Fruit fly (Drosophila melanogaster) whole organism, embryonic: ENCODE results near the gene ens.
A peak's percentile ranks its signal among the peaks of the same experiment; 100 is the strongest.

Experiments used
- Atf3 ChIP-seq: fragments of 200-800 bp; sonication (Bioruptor generic); optimal IDR thresholded peaks from 3 replicates; lab custom pipeline; 2016; ENCODE audit warnings: missing biosample characterization, missing genetic modification characterization
- CG10431 ChIP-seq: fragments of 200-800 bp; sonication (Bioruptor generic); optimal IDR thresholded peaks from 3 replicates; lab custom pipeline; 2018; ENCODE audit warnings: missing biosample characterization, mild to moderate bottlenecking, missing genetic modification characterization
- CG10462 ChIP-seq: fragments of 200-800 bp; sonication (Bioruptor generic); optimal IDR thresholded peaks from 2 replicates; lab custom pipeline; 2016; ENCODE audit warnings: missing biosample characterization, missing genetic modification characterization
- CG10543 ChIP-seq: fragments of 200-800 bp; sonication (Bioruptor generic); optimal IDR thresholded peaks from 3 replicates; lab custom pipeline; 2017; ENCODE audit warnings: missing biosample characterization, mild to moderate bottlenecking, missing genetic modification characterization, moderate library complexity
- CG10654 ChIP-seq: fragments of 200-800 bp; sonication (Bioruptor generic); optimal IDR thresholded peaks from 2 replicates; lab custom pipeline; 2016; ENCODE audit warnings: missing biosample characterization, missing genetic modification characterization
- CG10979 ChIP-seq: fragments of 200-800 bp; sonication (Bioruptor generic); optimal IDR thresholded peaks from 2 replicates; lab custom pipeline; 2018; ENCODE audit warnings: missing biosample characterization, mild to moderate bottlenecking, missing genetic modification characterization, moderate library complexity
- CG11085 ChIP-seq: fragments of 200-800 bp; sonication (Bioruptor generic); IDR thresholded peaks from 2 replicates; pipeline ENCODE4 v1.3.6; 2022; ENCODE audit warnings: missing biosample characterization, missing genetic modification characterization
- CG11560 ChIP-seq: fragments of 200-800 bp; sonication (Bioruptor generic); IDR thresholded peaks from 3 replicates; pipeline ENCODE4 v1.3.6; 2022; ENCODE audit warnings: missing biosample characterization, missing genetic modification characterization
- CG11696 ChIP-seq: fragments of 200-800 bp; sonication (Bioruptor generic); IDR thresholded peaks from 2 replicates; pipeline ENCODE4 v1.3.6; 2022; ENCODE audit warnings: missing biosample characterization, missing genetic modification characterization
- CG11723 ChIP-seq: fragments of 200-800 bp; sonication (Bioruptor generic); optimal IDR thresholded peaks from 2 replicates; lab custom pipeline; 2017; ENCODE audit warnings: missing biosample characterization, mild to moderate bottlenecking, missing genetic modification characterization
- CG1233 ChIP-seq: fragments of 200-800 bp; sonication (Bioruptor generic); optimal IDR thresholded peaks from 4 replicates; lab custom pipeline; 2018; ENCODE audit warnings: missing biosample characterization, mild to moderate bottlenecking, missing genetic modification characterization
- CG17568 ChIP-seq: fragments of 200-800 bp; sonication (Bioruptor generic); optimal IDR thresholded peaks from 2 replicates; lab custom pipeline; 2018; ENCODE audit warnings: missing biosample characterization, mild to moderate bottlenecking, missing genetic modification characterization, moderate library complexity
- CG2678 ChIP-seq: fragments of 200-800 bp; sonication (Bioruptor generic); optimal IDR thresholded peaks from 3 replicates; lab custom pipeline; 2019; ENCODE audit warnings: missing biosample characterization, mild to moderate bottlenecking, missing genetic modification characterization, moderate library complexity
- CG30403 ChIP-seq: fragments of 200-800 bp; sonication (Bioruptor generic); optimal IDR thresholded peaks from 3 replicates; lab custom pipeline; 2016; ENCODE audit warnings: missing biosample characterization, missing genetic modification characterization
- CG3281 ChIP-seq: fragments of 200-800 bp; sonication (Bioruptor generic); optimal IDR thresholded peaks from 3 replicates; lab custom pipeline; 2017; ENCODE audit warnings: missing biosample characterization, mild to moderate bottlenecking, missing genetic modification characterization
- CG34224 ChIP-seq: fragments of 200-800 bp; sonication (Bioruptor generic); IDR thresholded peaks from 3 replicates; pipeline ENCODE4 v1.3.6; 2022; ENCODE audit warnings: missing biosample characterization, missing genetic modification characterization; ENCODE audit not compliant: partially characterized antibody
- CG34422 ChIP-seq: fragments of 200-800 bp; sonication (Bioruptor generic); IDR thresholded peaks from 3 replicates; pipeline ENCODE4 v1.3.6; 2022; ENCODE audit warnings: missing biosample characterization, missing genetic modification characterization
- CG7357 ChIP-seq: fragments of 200-800 bp; sonication (Bioruptor generic); IDR thresholded peaks from 3 replicates; pipeline ENCODE4 v1.3.6; 2022; ENCODE audit warnings: missing biosample characterization, missing genetic modification characterization
- CG7987 ChIP-seq: fragments of 200-800 bp; sonication (Bioruptor generic); optimal IDR thresholded peaks from 2 replicates; lab custom pipeline; 2018; ENCODE audit warnings: missing biosample characterization, mild to moderate bottlenecking, missing genetic modification characterization, moderate library complexity
- CG8281 ChIP-seq: fragments of 200-800 bp; sonication (Bioruptor generic); optimal IDR thresholded peaks from 2 replicates; lab custom pipeline; 2018; ENCODE audit warnings: missing biosample characterization, mild to moderate bottlenecking, missing genetic modification characterization, moderate library complexity
- CG8765 ChIP-seq: fragments of 200-800 bp; sonication (Bioruptor generic); IDR thresholded peaks from 2 replicates; pipeline ENCODE4 v1.3.6; 2022; ENCODE audit warnings: missing biosample characterization, missing genetic modification characterization
- CHES-1-like ChIP-seq: fragments of 200-800 bp; sonication (Bioruptor generic); optimal IDR thresholded peaks from 2 replicates; lab custom pipeline; 2016; ENCODE audit warnings: missing biosample characterization, missing genetic modification characterization
- Dfd ChIP-seq, 2 experiments: fragments of >200 bp; optimal IDR thresholded peaks; 2 replicates each; lab custom pipeline; 2017; ENCODE audit warnings: missing biosample characterization in 2 of 2, missing genetic modification characterization in 2 of 2
- Eip74EF ChIP-seq, 2 experiments: fragments of 200-800 bp in 1 of 2; fragments of >200 bp in 1 of 2; sonication (Bioruptor generic) in 1 of 2; optimal IDR thresholded peaks; 2 replicates each; lab custom pipeline; 2017 to 2019; ENCODE audit warnings: missing biosample characterization in 2 of 2, missing genetic modification characterization in 2 of 2, mild to moderate bottlenecking in 1 of 2, moderate library complexity in 1 of 2
- NC2α ChIP-seq: fragments of 200-800 bp; sonication (Bioruptor generic); optimal IDR thresholded peaks from 2 replicates; lab custom pipeline; 2016; ENCODE audit warnings: missing biosample characterization, missing genetic modification characterization
- NC2β ChIP-seq: fragments of 200-800 bp; sonication (Bioruptor generic); optimal IDR thresholded peaks from 2 replicates; lab custom pipeline; 2016; ENCODE audit warnings: missing biosample characterization, missing genetic modification characterization
- Nf-YC ChIP-seq: fragments of 200-800 bp; optimal IDR thresholded peaks from 3 replicates; lab custom pipeline; 2019; ENCODE audit warnings: missing biosample characterization, mild to moderate bottlenecking, missing genetic modification characterization, moderate library complexity
- Sin3A ChIP-seq: fragments of >200 bp; optimal IDR thresholded peaks from 2 replicates; lab custom pipeline; 2018
- Sox100B ChIP-seq: fragments of 200-800 bp; sonication (Bioruptor generic); optimal IDR thresholded peaks from 3 replicates; lab custom pipeline; 2018; ENCODE audit warnings: missing biosample characterization, mild to moderate bottlenecking, missing genetic modification characterization
- Taf1 ChIP-seq: fragments of 200-800 bp; sonication (Bioruptor generic); IDR thresholded peaks from 2 replicates; pipeline ENCODE4 v1.3.6; 2022; ENCODE audit warnings: missing biosample characterization, missing genetic modification characterization
- YL-1 ChIP-seq: fragments of 200-800 bp; sonication (Bioruptor generic); optimal IDR thresholded peaks from 3 replicates; lab custom pipeline; 2017; ENCODE audit warnings: missing biosample characterization, mild to moderate bottlenecking, missing genetic modification characterization
- ara ChIP-seq: fragments of 200-800 bp; sonication (Bioruptor generic); IDR thresholded peaks from 2 replicates; pipeline ENCODE4 v1.3.6; 2022; ENCODE audit warnings: missing biosample characterization, missing genetic modification characterization
- bab2 ChIP-seq: fragments of 200-800 bp; sonication (Bioruptor generic); optimal IDR thresholded peaks from 2 replicates; lab custom pipeline; 2016; ENCODE audit warnings: missing biosample characterization, missing genetic modification characterization
- ci ChIP-seq: fragments of 200-800 bp; sonication (Bioruptor generic); IDR thresholded peaks from 3 replicates; pipeline ENCODE4 v1.3.6; 2022; ENCODE audit warnings: missing biosample characterization, missing genetic modification characterization
- fd96Cb ChIP-seq: fragments of 200-800 bp; sonication (Bioruptor generic); optimal IDR thresholded peaks from 2 replicates; lab custom pipeline; 2018; ENCODE audit warnings: missing biosample characterization, mild to moderate bottlenecking, missing genetic modification characterization, moderate library complexity
- jing ChIP-seq: fragments of 200-800 bp; sonication (Bioruptor generic); optimal IDR thresholded peaks from 2 replicates; lab custom pipeline; 2018; ENCODE audit warnings: missing biosample characterization, mild to moderate bottlenecking, missing genetic modification characterization
- lmd ChIP-seq: fragments of 200-800 bp; sonication (Bioruptor generic); IDR thresholded peaks from 2 replicates; pipeline ENCODE4 v1.3.6; 2022; ENCODE audit warnings: missing biosample characterization, missing genetic modification characterization
- p53 ChIP-seq: fragments of 200-800 bp; sonication (Bioruptor generic); optimal IDR thresholded peaks from 2 replicates; lab custom pipeline; 2016; ENCODE audit warnings: missing biosample characterization, missing genetic modification characterization
- prd ChIP-seq, 3 experiments: fragments of >200 bp in 2 of 3; fragments of 200-800 bp in 1 of 3; sonication (Bioruptor generic) in 1 of 3; optimal IDR thresholded peaks in 2 of 3; IDR thresholded peaks in 1 of 3; 2 replicates in 2 of 3; 3 replicates in 1 of 3; pipeline versions ENCODE4 v1.3.6 to Lab custom; 2017 to 2022; ENCODE audit warnings: missing biosample characterization in 1 of 3, missing genetic modification characterization in 1 of 3
- ranshi ChIP-seq: fragments of 200-800 bp; sonication (Bioruptor generic); IDR thresholded peaks from 2 replicates; pipeline ENCODE4 v1.3.6; 2022; ENCODE audit warnings: missing biosample characterization, missing genetic modification characterization
- rib ChIP-seq: fragments of 200-800 bp; sonication (Bioruptor generic); IDR thresholded peaks from 2 replicates; pipeline ENCODE4 v1.3.6; 2022; ENCODE audit warnings: missing biosample characterization, missing genetic modification characterization
- row ChIP-seq: fragments of 200-800 bp; sonication (Bioruptor generic); IDR thresholded peaks from 3 replicates; pipeline ENCODE4 v1.3.6; 2022; ENCODE audit warnings: missing biosample characterization, missing genetic modification characterization
- salm ChIP-seq: fragments of 200-800 bp; sonication (Bioruptor generic); optimal IDR thresholded peaks from 2 replicates; lab custom pipeline; 2018; ENCODE audit warnings: missing biosample characterization, mild to moderate bottlenecking, missing genetic modification characterization
- sc ChIP-seq, 3 experiments: fragments of >200 bp in 2 of 3; fragments of 200-800 bp in 1 of 3; sonication (Bioruptor generic) in 1 of 3; optimal IDR thresholded peaks; 2 replicates in 2 of 3; 3 replicates in 1 of 3; lab custom pipeline; 2017; ENCODE audit warnings: mild to moderate bottlenecking in 1 of 3, missing biosample characterization in 1 of 3, missing genetic modification characterization in 1 of 3, missing genetic modification reagents in 1 of 3
- shn ChIP-seq: fragments of 200-800 bp; sonication (Bioruptor generic); optimal IDR thresholded peaks from 3 replicates; lab custom pipeline; 2016; ENCODE audit warnings: missing biosample characterization, missing genetic modification characterization
- sug ChIP-seq: fragments of 200-800 bp; optimal IDR thresholded peaks from 2 replicates; lab custom pipeline; 2019; ENCODE audit warnings: missing biosample characterization, mild to moderate bottlenecking, missing genetic modification characterization, moderate library complexity
- unpg ChIP-seq: fragments of 200-800 bp; sonication (Bioruptor generic); optimal IDR thresholded peaks from 3 replicates; lab custom pipeline; 2018; ENCODE audit warnings: missing biosample characterization, mild to moderate bottlenecking, missing genetic modification characterization, moderate library complexity
- vvl ChIP-seq: fragments of 200-800 bp; sonication (Bioruptor generic); IDR thresholded peaks from 2 replicates; pipeline ENCODE4 v1.3.6; 2022; ENCODE audit warnings: missing biosample characterization, missing genetic modification characterization
- wdn ChIP-seq: fragments of 200-800 bp; sonication (Bioruptor generic); IDR thresholded peaks from 2 replicates; pipeline ENCODE4 v1.3.6; 2022; ENCODE audit warnings: missing biosample characterization, missing genetic modification characterization

Gene ens

DNA sequence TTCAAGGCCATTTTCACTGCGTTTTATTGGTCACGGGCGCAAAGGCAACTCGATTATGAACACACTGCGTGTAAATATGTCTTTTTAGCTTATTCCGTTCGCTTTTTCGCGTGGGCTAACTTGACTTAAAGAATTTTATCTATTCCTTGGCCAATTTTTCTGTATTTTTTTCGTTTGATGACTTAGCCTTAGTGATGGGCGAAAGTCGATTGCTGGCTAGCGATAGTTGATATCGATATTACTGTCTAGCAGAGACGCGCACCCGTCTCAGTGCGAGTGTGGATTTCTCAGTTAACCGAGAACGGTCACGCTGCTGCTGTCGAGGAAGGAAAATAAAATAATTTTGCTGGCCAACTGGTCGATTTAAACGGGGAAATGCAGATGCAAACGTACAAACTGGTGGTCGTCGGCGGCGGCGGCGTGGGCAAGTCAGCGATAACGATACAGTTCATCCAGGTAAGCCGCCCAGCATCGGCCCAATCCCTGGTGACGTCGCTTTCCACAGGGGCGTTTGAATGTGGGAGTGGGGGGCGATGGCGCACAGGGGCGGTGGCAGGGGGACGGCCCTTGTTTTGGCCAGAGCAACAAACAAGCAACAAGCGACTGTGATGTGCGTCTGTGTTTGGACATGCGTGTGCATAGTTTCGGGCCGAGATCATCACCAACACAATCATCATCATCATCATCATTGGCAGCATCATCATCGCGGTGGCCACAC is 4.6 kb upstream of the ens start, which contains the start of the genes Rop and Ras64B (continued):
- TF ChIP-seq CG10654, result no peak
- peak; percentile 75 for TF ChIP-seq Nf-YC
- TF ChIP-seq shn (GFP tag; lab: Kevin White, UChicago), result peak; percentile 4
- no peak for TF ChIP-seq CG10979 (tag; lab: Kevin White, UChicago)
- TF ChIP-seq jing (GFP tag; lab: Kevin White, UChicago), result no peak
- peak; percentile 39 for TF ChIP-seq NC2β (GFP tag; lab: Kevin White, UChicago)
- TF ChIP-seq CG11696 (GFP tag; lab: Robert Waterston, UW), result no peak
- TF ChIP-seq Sin3A (lab: Kevin White, UChicago), result peak; percentile 91
- TF ChIP-seq row, result peak; percentile 39; the same call in 1 of the 3 replicates
- no peak for TF ChIP-seq CG2678 (tag; lab: Kevin White, UChicago)
- TF ChIP-seq CG1233 (GFP tag; lab: Kevin White, UChicago), result no peak
- peak; percentile 26 for TF ChIP-seq p53 (GFP tag; lab: Kevin White, UChicago)
- peak in 1 of 2 experiments; percentile 15 for TF ChIP-seq Eip74EF (GFP tag; optimal IDR thresholded peaks at IDR 0.05; lab: Kevin White, UChicago)
- no peak for TF ChIP-seq CG8281
- peak; percentile 38 for TF ChIP-seq CG30403 (GFP tag; lab: Kevin White, UChicago)
- TF ChIP-seq sug (tag; lab: Kevin White, UChicago), result peak; percentile 49
- TF ChIP-seq ara (GFP tag; lab: Robert Waterston, UW), result no peak
- TF ChIP-seq CG8765 (GFP tag; lab: Robert Waterston, UW), result no peak
- TF ChIP-seq bab2 (GFP tag; lab: Kevin White, UChicago), result no peak
- TF ChIP-seq Atf3 (GFP tag; lab: Kevin White, UChicago), result peak; percentile 32
- no peak for TF ChIP-seq CG10462
- TF ChIP-seq CG7357 (GFP tag; lab: Robert Waterston, UW), result no peak
- no peak for TF ChIP-seq CG11560 (tag; lab: Robert Waterston, UW)
- no peak for TF ChIP-seq CG3281 (GFP tag; lab: Kevin White, UChicago)
- peak; percentile 52; the same call in 1 of the 3 replicates for TF ChIP-seq ci (GFP tag; lab: Robert Waterston, UW)
- no peak for TF ChIP-seq CG10431 (GFP tag; lab: Kevin White, UChicago)
- no peak for TF ChIP-seq Taf1 (GFP tag; lab: Robert Waterston, UW)
- peak; percentile 29 for TF ChIP-seq unpg
- peak; percentile 32 for TF ChIP-seq CG7987 (GFP tag; lab: Kevin White, UChicago)
- TF ChIP-seq fd96Cb (tag; lab: Kevin White, UChicago), result no peak
- TF ChIP-seq ranshi (GFP tag; lab: Robert Waterston, UW), result no peak
- no peak for TF ChIP-seq CG11723 (GFP tag; lab: Kevin White, UChicago)
- TF ChIP-seq CG10543 (GFP tag; lab: Kevin White, UChicago), result peak; percentile 63
- TF ChIP-seq Dfd (GFP tag; optimal IDR thresholded peaks at IDR 0.05; lab: Kevin White, UChicago), result no peak
- peak; percentile 75 for TF ChIP-seq CHES-1-like (GFP tag; lab: Kevin White, UChicago)
- peak; percentile 57; the same call in 2 of the 3 replicates for TF ChIP-seq CG34422 (GFP tag; lab: Robert Waterston, UW)
- no peak for TF ChIP-seq sc (optimal IDR thresholded peaks at IDR 0.05; lab: Kevin White, UChicago)
- no peak for TF ChIP-seq sc (GFP tag; optimal IDR thresholded peaks at IDR 0.05; lab: Kevin White, UChicago)
- TF ChIP-seq salm (tag; lab: Kevin White, UChicago), result no peak
- TF ChIP-seq rib, result no peak
- no peak for TF ChIP-seq wdn
- peak; percentile 30; the same call in 1 of the 2 replicates for TF ChIP-seq vvl (GFP tag; lab: Robert Waterston, UW)
- TF ChIP-seq CG34224 (GFP tag; lab: Robert Waterston, UW), result peak; percentile 86
- no peak for TF ChIP-seq lmd (GFP tag; lab: Robert Waterston, UW)
- no peak for TF ChIP-seq CG17568 (GFP tag; lab: Kevin White, UChicago)
- no peak for TF ChIP-seq Sox100B
- TF ChIP-seq YL-1, result peak; percentile 99
- no peak for TF ChIP-seq CG11085 (GFP tag; lab: Robert Waterston, UW)
- TF ChIP-seq NC2α, result peak; percentile 21
- no peak for TF ChIP-seq prd (optimal IDR thresholded peaks at IDR 0.05; lab: Kevin White, UChicago)
- no peak for TF ChIP-seq prd (GFP tag; IDR thresholded peaks at IDR 0.05; lab: Robert Waterston, UW)
